Fruit fly (Drosophila melanogaster) whole organism, adult: Measurements from ENCODE around the gene CG7914.
A peak's percentile ranks its signal among the peaks of the same experiment; 100 is the strongest.

Experiments
- CG11617 ChIP-seq: fragments of 200-800 bp; sonication (Bioruptor generic); optimal IDR thresholded peaks from 2 replicates; lab custom pipeline; 2017; ENCODE audit warnings: mild to moderate bottlenecking, missing biosample characterization, missing genetic modification reagents, missing genetic modification characterization
- CG12768 ChIP-seq: fragments of 200-800 bp; sonication (Bioruptor generic); optimal IDR thresholded peaks from 2 replicates; lab custom pipeline; 2017; ENCODE audit warnings: missing biosample characterization, missing genetic modification characterization, mild to moderate bottlenecking, moderate library complexity, missing genetic modification reagents
- CG14711 ChIP-seq: fragments of 200-800 bp; sonication (Bioruptor generic); optimal IDR thresholded peaks from 2 replicates; lab custom pipeline; 2018; ENCODE audit warnings: missing biosample characterization, mild to moderate bottlenecking, missing genetic modification characterization, moderate library complexity
- CG1620 ChIP-seq: fragments of 200-800 bp; sonication (Bioruptor generic); optimal IDR thresholded peaks from 2 replicates; lab custom pipeline; 2016; ENCODE audit warnings: missing biosample characterization, missing genetic modification characterization
- CG33017 ChIP-seq: fragments of 200-800 bp; sonication (Bioruptor generic); optimal IDR thresholded peaks from 2 replicates; lab custom pipeline; 2018; ENCODE audit warnings: missing biosample characterization, mild to moderate bottlenecking, missing genetic modification characterization, moderate library complexity
- CG5204 ChIP-seq: fragments of 200-800 bp; sonication (Bioruptor generic); optimal IDR thresholded peaks from 2 replicates; lab custom pipeline; 2016; ENCODE audit warnings: missing biosample characterization, missing genetic modification characterization
- CG7045 ChIP-seq: fragments of 200-800 bp; sonication (Bioruptor generic); optimal IDR thresholded peaks from 2 replicates; lab custom pipeline; 2017; ENCODE audit warnings: missing biosample characterization, mild to moderate bottlenecking, missing genetic modification characterization
- CG7101 ChIP-seq: fragments of 200-800 bp; sonication (Bioruptor generic); optimal IDR thresholded peaks from 2 replicates; lab custom pipeline; 2018; ENCODE audit warnings: missing biosample characterization, mild to moderate bottlenecking, missing genetic modification characterization, moderate library complexity
- Clk ChIP-seq: fragments of 200-800 bp; sonication (Bioruptor generic); optimal IDR thresholded peaks from 2 replicates; lab custom pipeline; 2017; ENCODE audit warnings: missing biosample characterization, missing genetic modification characterization
- Crg-1 ChIP-seq: fragments of 200-800 bp; sonication (Bioruptor generic); optimal IDR thresholded peaks from 2 replicates; lab custom pipeline; 2016; ENCODE audit warnings: missing biosample characterization, missing genetic modification characterization
- Hr96 ChIP-seq: fragments of 200-800 bp; sonication (Bioruptor generic); optimal IDR thresholded peaks from 2 replicates; lab custom pipeline; 2016; ENCODE audit warnings: missing biosample characterization, missing genetic modification characterization
- Mnt ChIP-seq: fragments of 200-800 bp; sonication (Bioruptor generic); optimal IDR thresholded peaks from 2 replicates; lab custom pipeline; 2016; ENCODE audit warnings: missing biosample characterization, mild to moderate bottlenecking, missing genetic modification characterization
- bab1 ChIP-seq: fragments of 200-800 bp; sonication (Bioruptor generic); optimal IDR thresholded peaks from 3 replicates; lab custom pipeline; 2019; ENCODE audit warnings: missing biosample characterization, mild to moderate bottlenecking, missing genetic modification characterization, moderate library complexity
- cic ChIP-seq: fragments of 200-800 bp; sonication (Bioruptor generic); optimal IDR thresholded peaks from 2 replicates; lab custom pipeline; 2017; ENCODE audit warnings: missing biosample characterization, mild to moderate bottlenecking, missing genetic modification characterization, moderate library complexity
- cnc ChIP-seq, 2 experiments: fragments of >200 bp; optimal IDR thresholded peaks; 2 replicates each; lab custom pipeline; 2017
- kay ChIP-seq: fragments of 200-800 bp; sonication (Bioruptor generic); peaks from one replicate; lab custom pipeline; 2016; ENCODE audit warnings: missing biosample characterization, missing genetic modification characterization, borderline replicate concordance
- ovo ChIP-seq: fragments of 200-800 bp; sonication (Bioruptor generic); optimal IDR thresholded peaks from 2 replicates; lab custom pipeline; 2016; ENCODE audit warnings: missing biosample characterization, missing genetic modification characterization
- pad ChIP-seq: fragments of 200-800 bp; sonication (Bioruptor generic); optimal IDR thresholded peaks from 3 replicates; lab custom pipeline; 2017; ENCODE audit warnings: missing biosample characterization, missing genetic modification characterization, mild to moderate bottlenecking, moderate library complexity, missing genetic modification reagents
- tj ChIP-seq: fragments of 200-800 bp; sonication (Bioruptor generic); optimal IDR thresholded peaks from 3 replicates; lab custom pipeline; 2017; ENCODE audit warnings: missing biosample characterization, mild to moderate bottlenecking, missing genetic modification characterization, moderate library complexity
- toe ChIP-seq: fragments of 200-800 bp; sonication (Bioruptor generic); optimal IDR thresholded peaks from 2 replicates; lab custom pipeline; 2016; ENCODE audit warnings: missing biosample characterization, missing genetic modification characterization

The CG7914 gene

dm6 chrX:19152570-19153287 is 40.5 kb downstream of the CG7914 start:
- TF ChIP-seq Clk (GFP tag; lab: Kevin White, UChicago) = no peak
- TF ChIP-seq cic (GFP tag; lab: Kevin White, UChicago) = no peak
- TF ChIP-seq CG1620 = peak; percentile 15
- no peak for TF ChIP-seq cnc (optimal IDR thresholded peaks at IDR 0.05; lab: Kevin White, UChicago)
- peak; percentile 16 for TF ChIP-seq pad
- TF ChIP-seq tj (GFP tag; lab: Kevin White, UChicago) = peak; percentile 23
- peak; percentile 56 for TF ChIP-seq Hr96 (GFP tag; lab: Kevin White, UChicago)
- TF ChIP-seq ovo (GFP tag; lab: Kevin White, UChicago) = peak; percentile 62
- TF ChIP-seq CG7045 = peak; percentile 57
- TF ChIP-seq CG33017 (tag; lab: Kevin White, UChicago) = peak; percentile 45
- peak; percentile 72 for TF ChIP-seq CG5204 (GFP tag; lab: Kevin White, UChicago)
- TF ChIP-seq CG7101 (tag; lab: Kevin White, UChicago) = peak; percentile 74
- peak; percentile 58 for TF ChIP-seq toe
- peak; percentile 49 for TF ChIP-seq Crg-1 (GFP tag; lab: Kevin White, UChicago)
- TF ChIP-seq CG12768 (GFP tag; lab: Kevin White, UChicago) = peak; percentile 46
- TF ChIP-seq kay = peak; percentile 92
- TF ChIP-seq bab1 (GFP tag; lab: Kevin White, UChicago) = peak; percentile 64
- TF ChIP-seq CG11617 (GFP tag; lab: Kevin White, UChicago) = peak; percentile 87
- peak; percentile 22 for TF ChIP-seq Mnt (GFP tag; lab: Kevin White, UChicago)
- TF ChIP-seq CG14711 (tag; lab: Kevin White, UChicago) = peak; percentile 76

- peak; percentile 28 for TF ChIP-seq ovo (GFP tag; lab: Kevin White, UChicago)
- TF ChIP-seq tj (GFP tag; lab: Kevin White, UChicago) = no peak
- TF ChIP-seq CG7101 (tag; lab: Kevin White, UChicago) = no peak
- TF ChIP-seq Crg-1 (GFP tag; lab: Kevin White, UChicago) = no peak
These were observed 43.8 kb downstream of the CG7914 start for dm6 chrX:19149511-19149876.

- no peak for TF ChIP-seq CG12768 (GFP tag; lab: Kevin White, UChicago)
- TF ChIP-seq ovo (GFP tag; lab: Kevin White, UChicago) = peak; percentile 58
- peak; percentile 89 for TF ChIP-seq tj (GFP tag; lab: Kevin White, UChicago)
These were observed 44.3 kb downstream of the CG7914 start for dm6 chrX:19148798-19149510.

- no peak for TF ChIP-seq CG12768 (GFP tag; lab: Kevin White, UChicago)
- no peak for TF ChIP-seq toe
- TF ChIP-seq bab1 (GFP tag; lab: Kevin White, UChicago) = no peak
- TF ChIP-seq tj (GFP tag; lab: Kevin White, UChicago) = peak; percentile 84
These were observed 45.2 kb downstream of the CG7914 start for dm6 chrX:19147939-19148641.

- peak; percentile 25 for TF ChIP-seq cic (GFP tag; lab: Kevin White, UChicago)
- TF ChIP-seq pad = peak; percentile 33
- TF ChIP-seq CG5204 (GFP tag; lab: Kevin White, UChicago) = no peak
- no peak for TF ChIP-seq Mnt (GFP tag; lab: Kevin White, UChicago)
- TF ChIP-seq CG7101 (tag; lab: Kevin White, UChicago) = no peak
- TF ChIP-seq CG14711 (tag; lab: Kevin White, UChicago) = peak; percentile 16
- peak; percentile 6 for TF ChIP-seq CG11617 (GFP tag; lab: Kevin White, UChicago)
- TF ChIP-seq CG7045 = no peak
- no peak for TF ChIP-seq tj (GFP tag; lab: Kevin White, UChicago)
- peak; percentile 5 for TF ChIP-seq bab1 (GFP tag; lab: Kevin White, UChicago)
These were observed 46.8 kb downstream of the CG7914 start for dm6 chrX:19146421-19146952.

- TF ChIP-seq kay (peak; percentile 62), Mnt (GFP tag; lab: Kevin White, UChicago) (no peak), cnc (optimal IDR thresholded peaks at IDR 0.05; lab: Kevin White, UChicago) (no peak), ovo (GFP tag; lab: Kevin White, UChicago) (no peak), CG11617 (GFP tag; lab: Kevin White, UChicago) (no peak), CG14711 (tag; lab: Kevin White, UChicago) (no peak), CG7045 (no peak), Hr96 (GFP tag; lab: Kevin White, UChicago) (no peak), CG5204 (GFP tag; lab: Kevin White, UChicago) (no peak), tj (GFP tag; lab: Kevin White, UChicago) (no peak), pad (no peak), cic (GFP tag; lab: Kevin White, UChicago) (peak; percentile 27)
These were observed 48.3 kb downstream of the CG7914 start for dm6 chrX:19144785-19145422.
